Worm (Caenorhabditis elegans): ENCODE results near the gene C03B1.3.

- TF ChIP-seq nhr-77 (tag; optimal IDR thresholded peaks at IDR 0.05) (no peak), ceh-82 (tag; optimal IDR thresholded peaks at IDR 0.05) (no peak), F13H6.1 (tag; optimal IDR thresholded peaks at IDR 0.05) (no peak), nhr-237 (tag; optimal IDR thresholded peaks at IDR 0.05) (no peak), sma-9 (GFP tag; optimal IDR thresholded peaks at IDR 0.05) (no peak), sma-9 (tag; optimal IDR thresholded peaks at IDR 0.05) (no peak), dmd-4 (tag; optimal IDR thresholded peaks at IDR 0.05) (no peak), aly-2 (tag; optimal IDR thresholded peaks at IDR 0.05) (no peak), mdl-1 (tag; optimal IDR thresholded peaks at IDR 0.05) (no peak)
Measured at ce11 chrX:6405905-6406304, 40.1 kb downstream of the C03B1.3 start.
